Fruit fly (Drosophila melanogaster): ENCODE data around the gene nonA-l.

Gene nonA-l

DNA sequence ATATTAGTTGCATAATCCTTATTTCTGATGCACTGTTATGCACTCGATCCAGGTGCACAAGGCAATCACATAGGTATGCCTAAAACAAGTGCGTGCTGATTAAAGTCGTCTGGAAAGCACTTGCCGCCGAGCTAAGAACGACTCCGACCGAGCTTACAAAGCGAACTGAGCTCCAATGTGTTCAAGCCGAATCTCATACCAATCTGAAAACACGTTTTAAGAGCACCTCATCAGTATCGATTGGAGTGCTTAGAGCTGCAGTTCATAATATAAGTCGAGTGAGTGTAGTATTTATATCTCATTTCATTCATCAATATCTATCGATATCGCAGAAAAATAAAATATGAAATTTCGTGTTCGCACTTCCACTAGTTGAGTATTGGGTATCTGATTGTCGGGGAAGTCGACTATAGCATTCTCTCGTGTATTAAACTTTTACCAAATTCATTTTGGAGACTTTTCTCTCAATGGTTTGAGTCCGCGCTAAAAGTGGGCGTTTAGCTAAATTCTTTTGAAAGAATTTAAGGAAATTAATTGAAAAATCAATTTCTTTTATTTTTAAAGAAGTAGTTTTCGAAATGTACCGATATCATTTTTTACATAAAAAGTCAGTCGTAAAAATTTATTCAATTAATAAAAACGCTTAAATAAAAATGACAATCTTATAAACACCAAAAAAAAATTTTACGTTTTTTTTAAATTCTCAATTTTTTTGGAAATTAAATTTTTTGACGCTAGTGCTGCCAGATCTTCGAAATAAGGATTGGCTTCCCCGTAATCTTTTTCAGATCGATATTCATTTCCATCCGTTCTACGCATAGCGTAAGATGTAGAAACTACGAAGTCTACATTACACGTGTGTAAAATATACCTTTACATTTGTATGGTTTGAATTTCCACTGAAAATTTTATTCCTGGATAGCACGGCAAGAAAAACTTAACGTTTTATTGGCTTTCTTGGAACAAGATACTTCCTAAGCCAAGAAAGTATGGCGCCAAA is 15.8 kb downstream of the nonA-l start, which contains the start of gene modSP (continued):
- no peak for TF ChIP-seq Hey (tag; optimal IDR thresholded peaks at IDR 0.05)
- no peak for TF ChIP-seq CG12942 (GFP tag; optimal IDR thresholded peaks at IDR 0.05)
- TF ChIP-seq CG3281 (GFP tag; optimal IDR thresholded peaks at IDR 0.05) = no peak
- no peak for TF ChIP-seq oc (tag; optimal IDR thresholded peaks at IDR 0.05)
- no peak; the same call in 1 of the 2 replicates for TF ChIP-seq CG32532 (GFP tag; IDR thresholded peaks at IDR 0.05)
- TF ChIP-seq trh (GFP tag; optimal IDR thresholded peaks at IDR 0.05) = no peak
- TF ChIP-seq crol (GFP tag; IDR thresholded peaks at IDR 0.05) = no peak
- no peak for TF ChIP-seq nau (GFP tag; optimal IDR thresholded peaks at IDR 0.05)
- TF ChIP-seq E2f2 (GFP tag; IDR thresholded peaks at IDR 0.05) = 0 out of 2 replicates have a peak, but pooled peaks have one; percentile 27
- peak; percentile 37 for TF ChIP-seq Mad (GFP tag; optimal IDR thresholded peaks at IDR 0.05)
- peak; percentile 31 for TF ChIP-seq bcd (GFP tag; optimal IDR thresholded peaks at IDR 0.05)
- peak; percentile 44 for TF ChIP-seq ind (GFP tag; optimal IDR thresholded peaks at IDR 0.05)
- no peak for TF ChIP-seq CG14667 (GFP tag; IDR thresholded peaks at IDR 0.05)
- peak; percentile 49 for TF ChIP-seq Sry-δ (GFP tag; optimal IDR thresholded peaks at IDR 0.05)
- TF ChIP-seq CG11560 (tag; IDR thresholded peaks at IDR 0.05) = peak; percentile 81; the same call in 2 of the 3 replicates
- TF ChIP-seq az2 (GFP tag; optimal IDR thresholded peaks at IDR 0.05) = peak; percentile 35
- peak; percentile 75 for TF ChIP-seq nom (GFP tag; optimal IDR thresholded peaks at IDR 0.05)
- TF ChIP-seq sr (GFP tag; IDR thresholded peaks at IDR 0.05) = no peak; the same call in 2 of the 3 replicates
- no peak for TF ChIP-seq Oaz (GFP tag; IDR thresholded peaks at IDR 0.05)
- TF ChIP-seq Opbp (GFP tag; IDR thresholded peaks at IDR 0.05; ENCODE audit: partially characterized antibody) = peak; percentile 81
- no peak for TF ChIP-seq CG3995 (GFP tag; optimal IDR thresholded peaks at IDR 0.05)
- peak; percentile 16 for TF ChIP-seq CG15601 (tag; optimal IDR thresholded peaks at IDR 0.05)
- no peak for TF ChIP-seq CG17912 (GFP tag; optimal IDR thresholded peaks at IDR 0.05)
- TF ChIP-seq BEAF-32 (GFP tag; optimal IDR thresholded peaks at IDR 0.05) = peak; percentile 57
- TF ChIP-seq CG15011 (GFP tag; optimal IDR thresholded peaks at IDR 0.05) = no peak
- TF ChIP-seq CG32772 (GFP tag; IDR thresholded peaks at IDR 0.05) = no peak
- peak; percentile 92 for TF ChIP-seq HLH4C (GFP tag; IDR thresholded peaks at IDR 0.05; ENCODE audit: partially characterized antibody)
- TF ChIP-seq CG43689 (GFP tag; IDR thresholded peaks at IDR 0.05) = no peak
- peak; percentile 86 for TF ChIP-seq nerfin-2 (GFP tag; IDR thresholded peaks at IDR 0.05; ENCODE audit: partially characterized antibody)
- no peak for TF ChIP-seq Kr (GFP tag; optimal IDR thresholded peaks at IDR 0.05)
- no peak; the same call in 1 of the 2 replicates for TF ChIP-seq CG31224 (GFP tag; IDR thresholded peaks at IDR 0.05)
- TF ChIP-seq Dp (GFP tag; optimal IDR thresholded peaks at IDR 0.05) = peak; percentile 9
- 0 out of 2 replicates have a peak, but pooled peaks have one; percentile 36 for TF ChIP-seq CG11247 (GFP tag; IDR thresholded peaks at IDR 0.05)
- TF ChIP-seq trem (tag; optimal IDR thresholded peaks at IDR 0.05) = peak; percentile 15
- peak; percentile 4 for TF ChIP-seq CG5245 (GFP tag; optimal IDR thresholded peaks at IDR 0.05)
- no peak for TF ChIP-seq CG4328 (GFP tag; optimal IDR thresholded peaks at IDR 0.05)
- no peak for TF ChIP-seq CG3726 (GFP tag; IDR thresholded peaks at IDR 0.05)
- TF ChIP-seq Stat92E (GFP tag; optimal IDR thresholded peaks at IDR 0.05) = peak in 1 of 3 experiments; percentile 35
- 0 out of 2 replicates have a peak, but pooled peaks have one; percentile 52 for TF ChIP-seq CG31441 (GFP tag; IDR thresholded peaks at IDR 0.05)
- TF ChIP-seq CG1603 (tag; optimal IDR thresholded peaks at IDR 0.05) = peak; percentile 73
- no peak for TF ChIP-seq eve (GFP tag; optimal IDR thresholded peaks at IDR 0.05)
- TF ChIP-seq wdn (GFP tag; IDR thresholded peaks at IDR 0.05) = no peak
- peak; percentile 28; the same call in 1 of the 3 replicates for TF ChIP-seq Optix (GFP tag; IDR thresholded peaks at IDR 0.05)
- TF ChIP-seq cg (GFP tag; optimal IDR thresholded peaks at IDR 0.05) = no peak
- TF ChIP-seq CG2202 (tag; optimal IDR thresholded peaks at IDR 0.05) = no peak
- TF ChIP-seq mam (GFP tag; optimal IDR thresholded peaks at IDR 0.05) = peak; percentile 66
- no peak for TF ChIP-seq lov (optimal IDR thresholded peaks at IDR 0.05)
- TF ChIP-seq lov (GFP tag; IDR thresholded peaks at IDR 0.05) = no peak

All from whole organism, embryonic.